Fruit fly (Drosophila melanogaster) whole organism, embryonic: ENCODE results near the gene CG1246.

Experiments used
- CG11093 ChIP-seq: fragments of 200-800 bp; sonication (Bioruptor generic); IDR thresholded peaks from 3 replicates; pipeline ENCODE4 v1.3.6; 2022; ENCODE audit warnings: missing biosample characterization, missing genetic modification characterization
- CG11696 ChIP-seq: fragments of 200-800 bp; sonication (Bioruptor generic); IDR thresholded peaks from 2 replicates; pipeline ENCODE4 v1.3.6; 2022; ENCODE audit warnings: missing biosample characterization, missing genetic modification characterization
- CG9727 ChIP-seq: fragments of 200-800 bp; sonication (Bioruptor generic); optimal IDR thresholded peaks from 3 replicates; lab custom pipeline; 2017; ENCODE audit warnings: missing biosample characterization, mild to moderate bottlenecking, missing genetic modification characterization
- Ets65A ChIP-seq: fragments of 200-800 bp; sonication (Bioruptor generic); peaks from one replicate; lab custom pipeline; 2016; ENCODE audit warnings: missing biosample characterization, missing genetic modification characterization
- Fer2 ChIP-seq: fragments of 200-800 bp; sonication (Bioruptor generic); optimal IDR thresholded peaks from 2 replicates; lab custom pipeline; 2018; ENCODE audit warnings: missing biosample characterization, mild to moderate bottlenecking, missing genetic modification characterization, moderate library complexity
- Oaz ChIP-seq: fragments of 200-800 bp; sonication (Bioruptor generic); IDR thresholded peaks from 2 replicates; pipeline ENCODE4 v1.3.6; 2022; ENCODE audit warnings: missing biosample characterization, missing genetic modification characterization
- sc ChIP-seq, 3 experiments: fragments of >200 bp in 2 of 3; fragments of 200-800 bp in 1 of 3; sonication (Bioruptor generic) in 1 of 3; optimal IDR thresholded peaks; 2 replicates in 2 of 3; 3 replicates in 1 of 3; lab custom pipeline; 2017; ENCODE audit warnings: mild to moderate bottlenecking in 1 of 3, missing biosample characterization in 1 of 3, missing genetic modification characterization in 1 of 3, missing genetic modification reagents in 1 of 3

CG1246 gene

dm6 chr3L:2659339-2659738 is 11.5 kb downstream of the CG1246 start, which contains the start of gene CG33233:
TSS of gene CG33233 (plus strand) at chr3L:2659639.
- TF ChIP-seq Ets65A: peak; percentile 10
- TF ChIP-seq sc (optimal IDR thresholded peaks at IDR 0.05; lab: Kevin White, UChicago): no peak
- TF ChIP-seq sc (GFP tag; optimal IDR thresholded peaks at IDR 0.05; lab: Kevin White, UChicago): no peak
- TF ChIP-seq, all 482 proteins: peak for 1

dm6 chr3L:2661322-2661721 is 13.5 kb downstream of the CG1246 start, which contains the start of gene CG33234:
TSS of gene CG33234 (plus strand) at chr3L:2661622.
- TF ChIP-seq Oaz (GFP tag; lab: Robert Waterston, UW): no peak
- no peak for TF ChIP-seq CG11696
- TF ChIP-seq Fer2 (tag; lab: Kevin White, UChicago): no peak
- no peak for TF ChIP-seq CG9727 (GFP tag; lab: Kevin White, UChicago)
- TF ChIP-seq CG11093 (GFP tag; lab: Robert Waterston, UW): no peak
